Worm (Caenorhabditis elegans) whole organism, L2 larva: Measurements from ENCODE around the gene Y48A6B.7.
"Not testable (repeated sequence)": the region's sequence is repeated elsewhere in the genome, so short reads cannot be mapped to it uniquely, and the experiment has no call there.

Experiments used
- C34F6.9 ChIP-seq: fragments of 150-350 bp; optimal IDR thresholded peaks from 2 replicates; lab custom pipeline; 2014; ENCODE audit warnings: missing biosample characterization, missing genetic modification characterization
- F13H6.1 ChIP-seq: sonication (generic microtip); optimal IDR thresholded peaks from 2 replicates; lab custom pipeline; 2016; ENCODE audit warnings: missing genetic modification characterization, missing compliant biosample characterization
- R02D3.7 ChIP-seq: fragments of 150-350 bp; optimal IDR thresholded peaks from 2 replicates; lab custom pipeline; 2014; ENCODE audit warnings: missing biosample characterization, missing genetic modification characterization
- ZK546.5 ChIP-seq: sonication (generic microtip); optimal IDR thresholded peaks from 2 replicates; lab custom pipeline; 2017; ENCODE audit warnings: missing biosample characterization, missing genetic modification characterization
- alr-1 ChIP-seq: fragments of 150-350 bp; optimal IDR thresholded peaks from 2 replicates; lab custom pipeline; 2014; ENCODE audit warnings: missing biosample characterization, missing genetic modification characterization
- aly-2 ChIP-seq: fragments of 150-350 bp; optimal IDR thresholded peaks from 2 replicates; lab custom pipeline; 2014; ENCODE audit warnings: missing biosample characterization, missing genetic modification characterization
- ama-1 ChIP-seq: fragments of 150-350 bp; optimal IDR thresholded peaks from 2 replicates; lab custom pipeline; 2018; ENCODE audit warnings: inconsistent platforms
- blmp-1 ChIP-seq: sonication (generic microtip); optimal IDR thresholded peaks from 2 replicates; lab custom pipeline; 2017; ENCODE audit warnings: missing genetic modification characterization, mild to moderate bottlenecking, missing compliant biosample characterization, antibody characterized with exemption, moderate library complexity; ENCODE audit not compliant: insufficient read depth
- ceh-16 ChIP-seq: fragments of 150-350 bp; optimal IDR thresholded peaks from 2 replicates; lab custom pipeline; 2014; ENCODE audit warnings: missing biosample characterization, missing genetic modification characterization
- ceh-82 ChIP-seq: fragments of 150-350 bp; optimal IDR thresholded peaks from 2 replicates; lab custom pipeline; 2014; ENCODE audit warnings: missing biosample characterization, missing genetic modification characterization
- crh-2 ChIP-seq: sonication (generic microtip); optimal IDR thresholded peaks from 2 replicates; lab custom pipeline; 2017; ENCODE audit warnings: missing biosample characterization, missing genetic modification characterization
- dmd-4 ChIP-seq: sonication (generic microtip); optimal IDR thresholded peaks from 2 replicates; lab custom pipeline; 2017; ENCODE audit warnings: missing biosample characterization, missing genetic modification characterization
- elt-1 ChIP-seq: fragments of 150-350 bp; optimal IDR thresholded peaks from 2 replicates; lab custom pipeline; 2014; ENCODE audit warnings: missing biosample characterization, missing genetic modification characterization
- elt-3 ChIP-seq: sonication (generic microtip); optimal IDR thresholded peaks from 2 replicates; lab custom pipeline; 2017; ENCODE audit warnings: missing biosample characterization, missing genetic modification characterization
- lsy-2 ChIP-seq, 2 experiments: fragments of 150-350 bp in 1 of 2; sonication (generic microtip) in 1 of 2; optimal IDR thresholded peaks; 2 replicates each; lab custom pipeline; 2014 to 2017; ENCODE audit warnings: missing biosample characterization in 2 of 2, missing genetic modification characterization in 2 of 2
- mab-5 ChIP-seq: fragments of 150-350 bp; optimal IDR thresholded peaks from 2 replicates; lab custom pipeline; 2014; ENCODE audit warnings: missing biosample characterization, missing genetic modification characterization
- mbf-1 ChIP-seq: sonication (generic microtip); optimal IDR thresholded peaks from 2 replicates; lab custom pipeline; 2017; ENCODE audit warnings: missing biosample characterization, missing genetic modification characterization
- nhr-11 ChIP-seq: fragments of 150-350 bp; optimal IDR thresholded peaks from 2 replicates; lab custom pipeline; 2014; ENCODE audit warnings: missing biosample characterization, missing genetic modification characterization
- nhr-129 ChIP-seq: fragments of 150-350 bp; optimal IDR thresholded peaks from 2 replicates; lab custom pipeline; 2014; ENCODE audit warnings: missing biosample characterization, missing genetic modification characterization
- nhr-21 ChIP-seq: fragments of 150-350 bp; optimal IDR thresholded peaks from 2 replicates; lab custom pipeline; 2014; ENCODE audit warnings: missing biosample characterization, missing genetic modification characterization
- nhr-23 ChIP-seq: fragments of 150-350 bp; optimal IDR thresholded peaks from 2 replicates; lab custom pipeline; 2014; ENCODE audit warnings: missing biosample characterization, missing genetic modification reagents, missing genetic modification characterization
- nhr-237 ChIP-seq: fragments of 150-350 bp; optimal IDR thresholded peaks from 2 replicates; lab custom pipeline; 2014; ENCODE audit warnings: missing biosample characterization, missing genetic modification characterization
- nhr-25 ChIP-seq: fragments of 150-350 bp; sonication (generic microtip); optimal IDR thresholded peaks from 3 replicates; lab custom pipeline; 2014; ENCODE audit warnings: missing biosample characterization, missing genetic modification characterization
- nhr-6 ChIP-seq: fragments of 150-350 bp; optimal IDR thresholded peaks from 2 replicates; lab custom pipeline; 2014; ENCODE audit warnings: missing biosample characterization, missing genetic modification characterization
- nhr-77 ChIP-seq: fragments of 150-350 bp; optimal IDR thresholded peaks from 2 replicates; lab custom pipeline; 2014; ENCODE audit warnings: missing biosample characterization, missing genetic modification characterization
- peb-1 ChIP-seq: fragments of 150-350 bp; optimal IDR thresholded peaks from 2 replicates; lab custom pipeline; 2014; ENCODE audit warnings: missing biosample characterization, missing genetic modification characterization
- sem-4 ChIP-seq: fragments of 150-350 bp; optimal IDR thresholded peaks from 2 replicates; lab custom pipeline; 2014; ENCODE audit warnings: missing biosample characterization, missing genetic modification reagents, missing genetic modification characterization
- snpc-4 ChIP-seq: fragments of 150-350 bp; optimal IDR thresholded peaks from 2 replicates; lab custom pipeline; 2014; ENCODE audit warnings: missing biosample characterization, missing genetic modification characterization
- unc-39 ChIP-seq: fragments of 150-350 bp; optimal IDR thresholded peaks from 2 replicates; lab custom pipeline; 2014; ENCODE audit warnings: missing biosample characterization, missing genetic modification characterization
- unc-55 ChIP-seq: fragments of 150-350 bp; sonication (generic microtip); optimal IDR thresholded peaks from 3 replicates; lab custom pipeline; 2014; ENCODE audit warnings: missing biosample characterization, missing genetic modification reagents, missing genetic modification characterization
- unc-62 ChIP-seq: fragments of 150-350 bp; optimal IDR thresholded peaks from 2 replicates; lab custom pipeline; 2014; ENCODE audit warnings: missing biosample characterization, missing genetic modification reagents, missing genetic modification characterization
- zag-1 ChIP-seq: fragments of 150-350 bp; optimal IDR thresholded peaks from 2 replicates; lab custom pipeline; 2014; ENCODE audit warnings: missing biosample characterization, missing genetic modification characterization
- ztf-1 ChIP-seq: fragments of 200-800 bp; sonication (Bioruptor generic); conservative IDR thresholded peaks from 2 replicates; pipeline ENCODE4 v1.3.6; 2022; ENCODE audit warnings: missing genetic modification characterization, missing compliant biosample characterization

The Y48A6B.7 gene

ce11 chrIII:11029337-11029736, 3.0 kb upstream of the Y48A6B.7 start, which contains the start of gene Y48A6B.8:
Gene Y48A6B.8, minus strand, starts transcription at chrIII:11029437.
- not testable (repeated sequence) for TF ChIP-seq nhr-77; F13H6.1 (tag; lab: Kevin White, UChicago); nhr-25

DNA sequence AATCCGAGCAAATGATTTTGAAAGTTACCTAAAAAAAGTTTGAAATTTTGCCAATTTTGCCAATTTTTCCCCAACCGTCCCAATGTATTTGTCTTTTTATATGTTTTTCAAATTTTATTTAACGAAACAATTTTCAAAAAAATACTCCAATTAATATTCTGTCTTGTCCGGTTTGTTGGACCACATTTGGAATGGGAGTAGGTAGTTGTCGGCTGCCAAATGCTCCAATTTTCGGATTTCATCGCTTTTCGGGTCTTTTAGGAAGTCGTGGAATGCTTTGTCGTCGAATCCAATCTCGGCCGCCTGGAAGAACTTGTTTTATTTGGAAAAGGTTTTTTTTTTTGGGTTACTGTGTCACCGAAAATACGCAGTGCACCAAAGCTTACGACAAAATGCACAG, 1.2 kb downstream of the Y48A6B.7 start:
- TF ChIP-seq mab-5 (no peak), nhr-237 (tag; lab: Kevin White, UChicago) (no peak), unc-55 (GFP tag; lab: Kevin White, UChicago) (no peak), snpc-4 (no peak), nhr-25 (no peak), aly-2 (tag; lab: Kevin White, UChicago) (no peak), R02D3.7 (tag; lab: Kevin White, UChicago) (no peak)

DNA sequence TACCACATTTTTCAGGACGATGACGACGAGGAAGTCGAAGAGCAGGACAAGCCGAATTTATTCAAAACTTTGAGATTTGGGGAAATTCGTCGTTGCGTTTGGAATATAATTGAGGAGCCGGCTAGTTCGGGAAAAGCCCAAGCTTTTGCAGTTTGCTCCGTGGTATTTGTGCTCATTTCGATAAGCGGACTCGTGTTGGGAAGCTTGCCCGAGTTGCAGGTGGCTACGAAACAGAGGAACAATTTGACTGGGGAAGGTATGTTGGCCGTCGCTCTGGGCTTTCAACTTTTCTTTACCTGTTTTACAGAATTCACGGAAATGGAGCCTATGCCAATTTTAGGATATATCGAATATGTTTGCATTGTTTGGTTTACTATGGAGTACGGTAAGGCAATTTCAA, 4.1 kb downstream of the Y48A6B.7 start:
- TF ChIP-seq unc-62 (no peak), alr-1 (tag; lab: Kevin White, UChicago) (no peak), nhr-11 (tag; lab: Kevin White, UChicago) (no peak), peb-1 (no peak), ama-1 (lab: Kevin White, UChicago) (no peak), unc-39 (no peak), C34F6.9 (no peak), elt-1 (tag; lab: Kevin White, UChicago) (no peak), nhr-21 (tag; lab: Kevin White, UChicago) (no peak), nhr-25 (no peak), ceh-16 (no peak), zag-1 (no peak), nhr-129 (tag; lab: Kevin White, UChicago) (no peak), mbf-1 (tag; lab: Kevin White, UChicago) (no peak), blmp-1 (tag; lab: Kevin White, UChicago) (no peak)

DNA sequence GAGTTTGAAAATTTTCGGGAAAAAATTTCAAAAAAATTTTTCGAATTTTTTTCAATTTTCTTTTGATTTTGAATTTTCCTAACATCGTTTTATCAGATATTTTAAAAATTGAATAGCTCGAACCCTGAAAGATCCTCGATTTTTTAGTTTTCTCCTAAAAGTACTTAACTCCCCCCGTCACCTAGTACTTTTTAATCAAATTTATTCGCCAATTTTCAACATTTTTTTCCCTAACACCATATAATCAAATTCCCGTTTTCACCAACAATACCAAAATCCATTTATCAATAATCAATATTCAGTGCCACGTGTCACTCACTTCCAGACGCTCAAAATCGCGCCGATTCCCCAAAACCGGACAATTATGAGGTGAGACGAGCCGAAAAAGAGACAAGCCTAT, 14.1 kb downstream of the Y48A6B.7 start, which contains the start of gene kvs-4:
TSS of gene kvs-4 (plus strand) at position 301 of the 400 bp plus-strand sequence.
- no peak for TF ChIP-seq nhr-6 (tag; lab: Kevin White, UChicago)
- TF ChIP-seq snpc-4: no peak
- TF ChIP-seq lsy-2 (tag; optimal IDR thresholded peaks at IDR 0.05; lab: Kevin White, UChicago): no peak
- no peak for TF ChIP-seq ceh-82 (tag; lab: Kevin White, UChicago)
- TF ChIP-seq sem-4 (tag; lab: Kevin White, UChicago): no peak

DNA sequence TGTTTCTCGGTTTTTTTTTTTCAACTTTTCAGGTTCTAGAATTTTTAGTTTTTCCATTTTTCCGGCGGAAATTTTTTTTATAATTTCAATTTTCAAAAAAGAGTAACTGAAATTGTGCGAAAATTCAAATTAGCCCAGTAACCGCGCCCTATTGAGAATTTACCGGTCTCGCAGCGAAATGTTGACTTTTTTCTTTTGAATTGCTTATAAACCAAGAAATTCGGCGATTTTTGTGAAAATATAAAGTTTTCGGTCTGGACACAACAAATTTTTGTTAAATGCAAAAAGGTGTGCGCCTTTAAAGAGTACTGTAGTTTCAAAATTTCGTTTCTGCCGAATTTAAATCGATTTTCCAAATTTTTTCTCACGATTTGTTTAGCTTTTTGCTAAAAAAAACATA, 15.8 kb downstream of the Y48A6B.7 start:
- TF ChIP-seq crh-2: no peak
- TF ChIP-seq elt-3 (tag; lab: Kevin White, UChicago): no peak
- no peak for TF ChIP-seq ztf-1
- TF ChIP-seq ama-1 (lab: Kevin White, UChicago): no peak
- no peak for TF ChIP-seq lsy-2 (tag; optimal IDR thresholded peaks at IDR 0.05; lab: Kevin White, UChicago)
- no peak for TF ChIP-seq unc-55 (GFP tag; lab: Kevin White, UChicago)
- TF ChIP-seq elt-1 (tag; lab: Kevin White, UChicago): no peak
- TF ChIP-seq peb-1: no peak
- no peak for TF ChIP-seq ceh-16
- TF ChIP-seq nhr-25: no peak
- no peak for TF ChIP-seq unc-39
- TF ChIP-seq sem-4 (tag; lab: Kevin White, UChicago): no peak
- no peak for TF ChIP-seq nhr-129 (tag; lab: Kevin White, UChicago)
- no peak for TF ChIP-seq nhr-23 (tag; lab: Kevin White, UChicago)
- no peak for TF ChIP-seq ZK546.5
- no peak for TF ChIP-seq ceh-82 (tag; lab: Kevin White, UChicago)
- no peak for TF ChIP-seq dmd-4

ce11 chrIII:11008869-11009268, 17.5 kb downstream of the Y48A6B.7 start, which contains the start of gene exos-1:
Gene exos-1, plus strand, starts transcription at chrIII:11009043.
- TF ChIP-seq nhr-21 (tag; lab: Kevin White, UChicago): no peak
